Worm (Caenorhabditis elegans) whole organism, L4 larva: ENCODE results near the gene B0554.5.

Source experiments
- D1046.2 ChIP-seq: fragments of 200-800 bp; sonication (Bioruptor generic); IDR thresholded peaks from 2 replicates; pipeline ENCODE4 v1.3.6; 2022; ENCODE audit warnings: missing genetic modification characterization, missing compliant biosample characterization
- F10B5.3 ChIP-seq: sonication (generic microtip); optimal IDR thresholded peaks from 2 replicates; lab custom pipeline; 2016; ENCODE audit warnings: mild to moderate bottlenecking, missing genetic modification characterization, missing compliant biosample characterization
- F44E2.7 ChIP-seq: fragments of 200-800 bp; sonication (Bioruptor generic); IDR thresholded peaks from 2 replicates; pipeline ENCODE4 v2.1.2; 2022; ENCODE audit warnings: missing genetic modification characterization, missing compliant biosample characterization
- T20F7.1 ChIP-seq: fragments of 200-800 bp; sonication (Bioruptor generic); optimal IDR thresholded peaks from 2 replicates; lab custom pipeline; 2018; ENCODE audit warnings: mild to moderate bottlenecking, missing genetic modification characterization, missing compliant biosample characterization
- ZK337.2 ChIP-seq: fragments of 200-800 bp; sonication (Bioruptor generic); IDR thresholded peaks from 2 replicates; pipeline ENCODE4 v1.3.6; 2022; ENCODE audit warnings: missing genetic modification reagents, missing genetic modification characterization, missing compliant biosample characterization
- aly-2 ChIP-seq: sonication (generic microtip); optimal IDR thresholded peaks from 2 replicates; lab custom pipeline; 2018; ENCODE audit warnings: missing biosample characterization, missing genetic modification characterization
- attf-4 ChIP-seq: sonication (generic microtip); optimal IDR thresholded peaks from 3 replicates; lab custom pipeline; 2017; ENCODE audit warnings: missing biosample characterization, missing genetic modification characterization
- ceh-20 ChIP-seq: fragments of 200-800 bp; sonication (Bioruptor generic); IDR thresholded peaks from 2 replicates; pipeline ENCODE4 v1.3.6; 2022; ENCODE audit warnings: missing genetic modification reagents, missing genetic modification characterization, missing compliant biosample characterization
- ceh-32 ChIP-seq: sonication (generic microtip); optimal IDR thresholded peaks from 2 replicates; lab custom pipeline; 2016; ENCODE audit warnings: mild to moderate bottlenecking, missing genetic modification characterization, missing compliant biosample characterization; ENCODE audit not compliant: poor library complexity
- ceh-44 ChIP-seq: fragments of 200-800 bp; sonication (Bioruptor generic); IDR thresholded peaks from 2 replicates; pipeline ENCODE4 v1.3.6; 2022; ENCODE audit warnings: missing genetic modification reagents, missing genetic modification characterization, missing compliant biosample characterization
- ceh-82 ChIP-seq: sonication (generic microtip); optimal IDR thresholded peaks from 2 replicates; lab custom pipeline; 2017; ENCODE audit warnings: missing biosample characterization, missing genetic modification characterization
- ces-1 ChIP-seq: fragments of 150-350 bp; sonication (generic microtip); optimal IDR thresholded peaks from 4 replicates; lab custom pipeline; 2014; ENCODE audit warnings: missing biosample characterization, missing genetic modification reagents, missing genetic modification characterization
- ctbp-1 ChIP-seq: fragments of 200-800 bp; sonication (Bioruptor generic); IDR thresholded peaks from 2 replicates; pipeline ENCODE4 v1.3.6; 2022; ENCODE audit warnings: missing genetic modification reagents, missing genetic modification characterization, missing compliant biosample characterization
- daf-12 ChIP-seq: fragments of 150-350 bp; optimal IDR thresholded peaks from 2 replicates; lab custom pipeline; 2014; ENCODE audit warnings: missing biosample characterization, missing genetic modification reagents, missing genetic modification characterization
- daf-16 ChIP-seq, 3 experiments: sonication (generic microtip); optimal IDR thresholded peaks; 2 replicates each; lab custom pipeline; 2016 to 2017; ENCODE audit warnings: missing genetic modification characterization in 3 of 3, missing genetic modification reagents in 3 of 3, mild to moderate bottlenecking in 2 of 3, missing compliant biosample characterization in 2 of 3, missing biosample characterization in 1 of 3, moderate library complexity in 1 of 3
- daf-19 ChIP-seq: fragments of 200-800 bp; sonication (Bioruptor generic); conservative IDR thresholded peaks from 2 replicates; pipeline ENCODE4 v1.3.6; 2022; ENCODE audit warnings: missing genetic modification characterization, missing compliant biosample characterization
- dmd-6 ChIP-seq: fragments of 200-800 bp; sonication (Bioruptor generic); IDR thresholded peaks from 2 replicates; pipeline ENCODE4 v1.3.6; 2022; ENCODE audit warnings: missing genetic modification reagents, missing genetic modification characterization, missing compliant biosample characterization
- dmd-9 ChIP-seq: fragments of 200-800 bp; sonication (Bioruptor generic); IDR thresholded peaks from 2 replicates; pipeline ENCODE4 v1.3.6; 2022; ENCODE audit warnings: missing genetic modification reagents, missing genetic modification characterization, missing compliant biosample characterization
- dve-1 ChIP-seq: sonication (generic microtip); optimal IDR thresholded peaks from 2 replicates; lab custom pipeline; 2017; ENCODE audit warnings: antibody characterized with exemption, mild to moderate bottlenecking, missing genetic modification characterization, missing compliant biosample characterization; ENCODE audit not compliant: insufficient read depth
- hif-1 ChIP-seq, 2 experiments: sonication (generic microtip); optimal IDR thresholded peaks; 2 replicates each; lab custom pipeline; 2016 to 2017; ENCODE audit warnings: missing compliant biosample characterization in 2 of 2, missing genetic modification characterization in 2 of 2, missing genetic modification reagents in 2 of 2, missing genotype in 2 of 2, mild to moderate bottlenecking in 1 of 2
- hlh-11 ChIP-seq: fragments of 200-800 bp; sonication (Bioruptor generic); optimal IDR thresholded peaks from 2 replicates; lab custom pipeline; 2018; ENCODE audit warnings: mild to moderate bottlenecking, missing genetic modification characterization, missing compliant biosample characterization
- lim-7 ChIP-seq: fragments of 200-800 bp; sonication (Bioruptor generic); IDR thresholded peaks from 2 replicates; pipeline ENCODE4 v1.3.6; 2022; ENCODE audit warnings: missing genetic modification characterization, missing compliant biosample characterization
- lin-13 ChIP-seq: fragments of 150-350 bp; optimal IDR thresholded peaks from 2 replicates; lab custom pipeline; 2014; ENCODE audit warnings: missing biosample characterization, missing genetic modification reagents, missing genetic modification characterization
- lsy-2 ChIP-seq, 2 experiments: fragments of 150-350 bp in 1 of 2; sonication (generic microtip) in 1 of 2; optimal IDR thresholded peaks; 2 replicates each; lab custom pipeline; 2014 to 2017; ENCODE audit warnings: missing biosample characterization in 2 of 2, missing genetic modification characterization in 2 of 2
- mdl-1 ChIP-seq, 2 experiments: fragments of 150-350 bp in 1 of 2; sonication (generic microtip) in 1 of 2; optimal IDR thresholded peaks; 2 replicates each; lab custom pipeline; 2014 to 2017; ENCODE audit warnings: missing biosample characterization in 2 of 2, missing genetic modification characterization in 2 of 2
- mdt-29 ChIP-seq: fragments of 200-800 bp; sonication (Bioruptor generic); IDR thresholded peaks from 2 replicates; pipeline ENCODE4 v1.3.6; 2022; ENCODE audit warnings: missing genetic modification reagents, missing genetic modification characterization, missing compliant biosample characterization
- mxl-2 ChIP-seq: fragments of 200-800 bp; sonication (Bioruptor generic); conservative IDR thresholded peaks from 2 replicates; pipeline ENCODE4 v1.3.6; 2022; ENCODE audit warnings: missing genetic modification reagents, missing genetic modification characterization, missing compliant biosample characterization
- nhr-111 ChIP-seq: fragments of 200-800 bp; sonication (Bioruptor generic); optimal IDR thresholded peaks from 2 replicates; lab custom pipeline; 2018; ENCODE audit warnings: mild to moderate bottlenecking, missing genetic modification characterization, missing compliant biosample characterization
- nhr-25 ChIP-seq: sonication (generic microtip); optimal IDR thresholded peaks from 2 replicates; lab custom pipeline; 2017; ENCODE audit warnings: missing genetic modification characterization, mild to moderate bottlenecking, missing compliant biosample characterization, antibody characterized with exemption, moderate library complexity, borderline replicate concordance; ENCODE audit not compliant: insufficient read depth
- nhr-28 ChIP-seq: fragments of 150-350 bp; optimal IDR thresholded peaks from 2 replicates; lab custom pipeline; 2014; ENCODE audit warnings: missing biosample characterization, missing genetic modification characterization
- php-3 ChIP-seq: fragments of 200-800 bp; sonication (Bioruptor generic); IDR thresholded peaks from 2 replicates; pipeline ENCODE4 v1.3.6; 2022; ENCODE audit warnings: missing genetic modification reagents, missing genetic modification characterization, missing compliant biosample characterization
- pqm-1 ChIP-seq: sonication (generic microtip); optimal IDR thresholded peaks from 2 replicates; lab custom pipeline; 2017; ENCODE audit warnings: missing biosample characterization, missing genetic modification characterization
- set-16 ChIP-seq: fragments of 200-800 bp; sonication (Bioruptor generic); IDR thresholded peaks from 2 replicates; pipeline ENCODE4 v1.3.6; 2022; ENCODE audit warnings: missing genetic modification reagents, missing genetic modification characterization, missing compliant biosample characterization
- snpc-1.2 ChIP-seq: fragments of 200-800 bp; sonication (Bioruptor generic); IDR thresholded peaks from 2 replicates; pipeline ENCODE4 v1.3.6; 2022; ENCODE audit warnings: missing genetic modification reagents, missing genetic modification characterization, missing compliant biosample characterization
- snpc-4 ChIP-seq: fragments of 150-350 bp; optimal IDR thresholded peaks from 2 replicates; lab custom pipeline; 2014; ENCODE audit warnings: missing biosample characterization, missing genetic modification characterization
- spr-1 ChIP-seq: sonication (generic microtip); optimal IDR thresholded peaks from 2 replicates; lab custom pipeline; 2016; ENCODE audit warnings: mild to moderate bottlenecking, missing genetic modification characterization, missing compliant biosample characterization
- spr-3 ChIP-seq: fragments of 200-800 bp; sonication (Bioruptor generic); optimal IDR thresholded peaks from 2 replicates; lab custom pipeline; 2018; ENCODE audit warnings: mild to moderate bottlenecking, missing genetic modification characterization, missing compliant biosample characterization
- tag-97 ChIP-seq: fragments of 200-800 bp; sonication (Bioruptor generic); IDR thresholded peaks from 2 replicates; pipeline ENCODE4 v1.3.6; 2022; ENCODE audit warnings: missing genetic modification characterization, missing compliant biosample characterization
- zag-1 ChIP-seq: fragments of 150-350 bp; optimal IDR thresholded peaks from 2 replicates; lab custom pipeline; 2014; ENCODE audit warnings: missing biosample characterization, missing genetic modification characterization
- zfp-3 ChIP-seq: fragments of 200-800 bp; sonication (Bioruptor generic); conservative IDR thresholded peaks from 2 replicates; pipeline ENCODE4 v1.3.6; 2022; ENCODE audit warnings: missing genetic modification reagents, missing genetic modification characterization, missing compliant biosample characterization
- ztf-11 ChIP-seq: fragments of 150-350 bp; optimal IDR thresholded peaks from 2 replicates; lab custom pipeline; 2014; ENCODE audit warnings: missing biosample characterization, missing genetic modification characterization

B0554.5 gene

DNA sequence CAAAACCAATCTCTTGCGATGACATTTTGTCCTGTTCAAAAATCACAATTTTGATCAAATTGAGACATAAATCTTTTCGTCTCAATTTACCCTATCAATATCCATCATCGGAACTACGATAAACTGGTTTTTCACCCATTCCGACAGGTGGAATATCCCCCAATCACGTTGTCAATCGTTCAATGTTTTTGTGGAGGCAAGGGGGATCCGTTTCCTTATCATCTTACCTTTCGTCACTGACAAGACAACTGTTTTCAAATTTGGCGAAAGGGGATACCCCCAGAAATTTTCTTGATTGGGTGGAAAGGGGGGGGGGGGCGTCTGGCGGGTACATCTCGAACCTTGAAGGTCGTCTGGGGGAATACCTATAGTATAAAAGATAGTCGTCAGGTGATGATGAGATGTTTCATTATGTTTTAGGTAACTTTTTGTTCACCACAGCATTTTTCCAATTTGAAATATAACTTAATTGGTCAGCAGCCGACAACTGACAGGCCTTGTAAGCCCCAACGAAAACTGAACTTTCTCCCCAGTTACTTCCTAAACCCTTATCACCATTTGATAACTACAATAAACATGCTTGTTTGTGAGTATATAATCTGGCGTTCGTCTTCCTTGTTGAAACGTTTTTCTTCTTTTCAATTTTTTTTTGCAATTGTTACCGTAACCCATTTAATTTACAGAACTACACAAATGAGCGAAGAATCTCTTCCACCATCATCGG lies 42.9 kb upstream of the B0554.5 start, which contains the start of gene ZK6.8 (continued):
- TF ChIP-seq spr-3 (GFP tag; lab: Kevin White, UChicago) = no peak
- TF ChIP-seq attf-4 (tag; lab: Kevin White, UChicago) = no peak
- TF ChIP-seq lin-13 (GFP tag; lab: Kevin White, UChicago) = no peak
- no peak for TF ChIP-seq D1046.2 (GFP tag; lab: Robert Waterston, UW)
- peak; percentile 87 for TF ChIP-seq hlh-11 (tag; lab: Kevin White, UChicago)
- no peak for TF ChIP-seq hif-1 (tag; optimal IDR thresholded peaks at IDR 0.05; lab: Kevin White, UChicago)
- TF ChIP-seq ZK337.2 (GFP tag; lab: Robert Waterston, UW) = no peak
- TF ChIP-seq spr-1 (tag; lab: Kevin White, UChicago) = no peak
- TF ChIP-seq mdl-1 (tag; optimal IDR thresholded peaks at IDR 0.05; lab: Kevin White, UChicago) = peak; percentile 45 to 88
- TF ChIP-seq nhr-25 (tag; lab: Kevin White, UChicago) = peak; percentile 36
- TF ChIP-seq aly-2 (tag; lab: Kevin White, UChicago) = no peak
- no peak for TF ChIP-seq F10B5.3 (tag; lab: Kevin White, UChicago)
- peak in 1 of 2 experiments; percentile 33 for TF ChIP-seq lsy-2 (tag; optimal IDR thresholded peaks at IDR 0.05; lab: Kevin White, UChicago)
- no peak for TF ChIP-seq mdt-29 (GFP tag; lab: Robert Waterston, UW)
- TF ChIP-seq zfp-3 (GFP tag; lab: Robert Waterston, UW) = no peak
- TF ChIP-seq ztf-11 = no peak
- no peak for TF ChIP-seq ceh-82 (tag; lab: Kevin White, UChicago)
- no peak for TF ChIP-seq ceh-20
- TF ChIP-seq mxl-2 (GFP tag; lab: Robert Waterston, UW) = no peak
- no peak for TF ChIP-seq snpc-4
- no peak for TF ChIP-seq tag-97 (GFP tag; lab: Robert Waterston, UW)
- no peak for TF ChIP-seq php-3 (GFP tag; lab: Robert Waterston, UW)
- no peak for TF ChIP-seq ces-1
- TF ChIP-seq daf-19 (GFP tag; lab: Robert Waterston, UW) = no peak
- TF ChIP-seq nhr-28 (tag; lab: Kevin White, UChicago) = peak; percentile 87
- no peak for TF ChIP-seq nhr-111

DNA sequence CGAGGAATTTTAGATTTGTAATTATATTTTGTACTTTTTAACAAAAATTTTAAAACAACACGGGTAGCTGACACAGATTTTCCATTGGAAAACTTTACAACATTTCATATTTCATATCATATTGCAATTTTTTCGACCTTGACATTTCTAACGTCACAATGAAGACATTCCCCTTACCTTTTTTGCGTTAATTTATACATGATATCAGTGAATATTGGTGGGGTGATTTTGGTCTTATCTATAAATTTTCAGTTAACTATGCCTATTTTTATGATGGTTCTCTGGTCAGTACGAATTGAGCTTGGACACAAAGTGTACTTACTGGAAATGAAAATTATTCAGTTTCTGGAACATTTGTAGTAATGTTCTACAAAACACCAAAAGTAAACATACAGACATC lies 39.7 kb upstream of the B0554.5 start:
- no peak for TF ChIP-seq ctbp-1 (GFP tag; lab: Robert Waterston, UW)
- TF ChIP-seq zag-1 = no peak
- peak; percentile 82 for TF ChIP-seq dve-1 (tag; lab: Kevin White, UChicago)
- TF ChIP-seq dmd-9 (GFP tag; lab: Robert Waterston, UW) = no peak
- no peak for TF ChIP-seq T20F7.1 (GFP tag; lab: Kevin White, UChicago)
- TF ChIP-seq snpc-1.2 (GFP tag; lab: Robert Waterston, UW) = no peak
- TF ChIP-seq F44E2.7 (GFP tag; lab: Robert Waterston, UW) = no peak
- TF ChIP-seq mxl-2 (GFP tag; lab: Robert Waterston, UW) = no peak
- TF ChIP-seq php-3 (GFP tag; lab: Robert Waterston, UW) = no peak
- peak; percentile 70 for TF ChIP-seq dmd-6
- no peak for TF ChIP-seq lim-7
- peak; percentile 73 for TF ChIP-seq pqm-1 (tag; lab: Kevin White, UChicago)
- TF ChIP-seq zfp-3 (GFP tag; lab: Robert Waterston, UW) = no peak
- TF ChIP-seq daf-12 (tag; lab: Kevin White, UChicago) = no peak
- no peak for TF ChIP-seq nhr-25 (tag; lab: Kevin White, UChicago)
- TF ChIP-seq set-16 (GFP tag; lab: Robert Waterston, UW) = no peak
- no peak for TF ChIP-seq ceh-44 (GFP tag; lab: Robert Waterston, UW)
- TF ChIP-seq daf-16 (GFP tag; optimal IDR thresholded peaks at IDR 0.05; lab: Kevin White, UChicago) = no peak
- peak; percentile 66 for TF ChIP-seq daf-16 (tag; optimal IDR thresholded peaks at IDR 0.05; lab: Kevin White, UChicago)
- TF ChIP-seq lsy-2 (tag; optimal IDR thresholded peaks at IDR 0.05; lab: Kevin White, UChicago) = peak in 1 of 2 experiments; percentile 16
- TF ChIP-seq ceh-32 (tag; lab: Kevin White, UChicago) = no peak
- peak; percentile 78 for TF ChIP-seq nhr-28 (tag; lab: Kevin White, UChicago)
- no peak for TF ChIP-seq nhr-111
- peak; percentile 21 for TF ChIP-seq hlh-11 (tag; lab: Kevin White, UChicago)
